Worm (Caenorhabditis elegans) whole organism, young adult: Measurements from ENCODE around the gene lin-3.
A peak's percentile ranks its signal among the peaks of the same experiment; 100 is the strongest.

Experiments used
- ama-1 ChIP-seq, 3 experiments: fragments of 150-350 bp in 1 of 3; sonication (generic microtip) in 2 of 3; optimal IDR thresholded peaks; 2 replicates each; lab custom pipeline; 2014 to 2018; ENCODE audit warnings: missing biosample characterization in 2 of 3, missing genetic modification characterization in 2 of 3, missing genetic modification reagents in 2 of 3
- ekl-4 ChIP-seq: fragments of 200-800 bp; sonication (Bioruptor generic); IDR thresholded peaks from 2 replicates; pipeline ENCODE4 v1.3.6; 2022; ENCODE audit warnings: missing genetic modification reagents, missing genetic modification characterization, missing compliant biosample characterization
- fkh-3 ChIP-seq: sonication (generic microtip); optimal IDR thresholded peaks from 2 replicates; lab custom pipeline; 2016; ENCODE audit warnings: mild to moderate bottlenecking, missing genetic modification characterization, missing compliant biosample characterization
- madf-8 ChIP-seq: fragments of 200-800 bp; sonication (Bioruptor generic); conservative IDR thresholded peaks from 2 replicates; pipeline ENCODE4 v1.3.6; 2022; ENCODE audit warnings: missing genetic modification reagents, missing genetic modification characterization, missing compliant biosample characterization
- snpc-4 ChIP-seq, 5 experiments: fragments of 150-350 bp in 1 of 5; sonication (generic microtip) in 4 of 5; optimal IDR thresholded peaks; 2 replicates each; lab custom pipeline; 2014 to 2018; ENCODE audit warnings: missing genetic modification characterization in 5 of 5, missing biosample characterization in 3 of 5, antibody characterized with exemption in 2 of 5, mild to moderate bottlenecking in 2 of 5, missing compliant biosample characterization in 2 of 5, missing genotype in 2 of 5, moderate library complexity in 2 of 5, missing genetic modification reagents in 1 of 5

DNA sequence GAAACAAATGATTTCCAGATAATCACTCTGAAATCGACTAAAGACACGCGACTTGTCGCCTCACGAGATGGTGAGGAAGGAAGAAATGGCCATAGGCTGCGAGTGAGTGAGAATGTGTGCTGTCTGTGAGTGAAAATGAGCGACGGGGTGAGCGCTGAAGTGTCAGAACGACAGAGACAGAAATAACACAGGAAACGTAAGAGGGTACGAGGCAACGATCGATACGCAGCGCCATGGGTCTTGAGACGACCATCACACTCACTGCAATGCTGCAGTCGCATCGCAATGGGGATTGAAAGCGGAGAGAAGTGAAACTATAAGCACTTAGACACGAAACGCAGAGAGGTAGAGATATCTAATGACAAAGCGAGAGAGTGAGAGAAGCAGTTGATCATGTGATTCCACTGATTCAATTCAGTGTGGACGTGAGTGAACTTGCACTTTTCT is 28.7 kb downstream of the lin-3 start:
- peak; percentile 74 for TF ChIP-seq ekl-4 (GFP tag; lab: Robert Waterston, UW)
- TF ChIP-seq snpc-4 (GFP tag; optimal IDR thresholded peaks at IDR 0.05; lab: Kevin White, UChicago), result no peak
- TF ChIP-seq snpc-4 (tag; optimal IDR thresholded peaks at IDR 0.05; lab: Kevin White, UChicago), result peak; percentile 47 to 73 (median 58)
- TF ChIP-seq fkh-3 (tag; lab: Kevin White, UChicago), result no peak
- TF ChIP-seq madf-8 (GFP tag; lab: Robert Waterston, UW), result no peak
- peak; percentile 24 for TF ChIP-seq ama-1 (optimal IDR thresholded peaks at IDR 0.05; lab: Kevin White, UChicago)
- peak in 1 of 2 experiments; percentile 40 for TF ChIP-seq ama-1 (GFP tag; optimal IDR thresholded peaks at IDR 0.05; lab: Kevin White, UChicago)
